Worm (Caenorhabditis elegans) whole organism, L4 larva: ENCODE data around the gene cyp-34A5.

Source experiments
- D1046.2 ChIP-seq: fragments of 200-800 bp; sonication (Bioruptor generic); IDR thresholded peaks from 2 replicates; pipeline ENCODE4 v1.3.6; 2022; ENCODE audit warnings: missing genetic modification characterization, missing compliant biosample characterization
- F49E8.2 ChIP-seq: sonication (generic microtip); optimal IDR thresholded peaks from 2 replicates; lab custom pipeline; 2016; ENCODE audit warnings: missing compliant biosample characterization, mild to moderate bottlenecking, missing genetic modification characterization, borderline replicate concordance
- T20F7.1 ChIP-seq: fragments of 200-800 bp; sonication (Bioruptor generic); optimal IDR thresholded peaks from 2 replicates; lab custom pipeline; 2018; ENCODE audit warnings: mild to moderate bottlenecking, missing genetic modification characterization, missing compliant biosample characterization
- Y105C5A.15 ChIP-seq: fragments of 200-800 bp; sonication (Bioruptor generic); IDR thresholded peaks from 2 replicates; pipeline ENCODE4 v1.3.6; 2022; ENCODE audit warnings: missing genetic modification characterization, missing compliant biosample characterization
- Y5F2A.4 ChIP-seq: fragments of 200-800 bp; sonication (Bioruptor generic); optimal IDR thresholded peaks from 2 replicates; lab custom pipeline; 2018; ENCODE audit warnings: mild to moderate bottlenecking, missing genetic modification characterization, missing compliant biosample characterization
- ZK337.2 ChIP-seq: fragments of 200-800 bp; sonication (Bioruptor generic); IDR thresholded peaks from 2 replicates; pipeline ENCODE4 v1.3.6; 2022; ENCODE audit warnings: missing genetic modification reagents, missing genetic modification characterization, missing compliant biosample characterization
- aha-1 ChIP-seq: fragments of 150-350 bp; peaks from one replicate; lab custom pipeline; 2014; ENCODE audit warnings: missing biosample characterization, missing genetic modification characterization
- aly-2 ChIP-seq: sonication (generic microtip); optimal IDR thresholded peaks from 2 replicates; lab custom pipeline; 2018; ENCODE audit warnings: missing biosample characterization, missing genetic modification characterization
- ceh-20 ChIP-seq: fragments of 200-800 bp; sonication (Bioruptor generic); IDR thresholded peaks from 2 replicates; pipeline ENCODE4 v1.3.6; 2022; ENCODE audit warnings: missing genetic modification reagents, missing genetic modification characterization, missing compliant biosample characterization
- ceh-28 ChIP-seq: fragments of 150-350 bp; optimal IDR thresholded peaks from 2 replicates; lab custom pipeline; 2014; ENCODE audit warnings: missing biosample characterization, missing genetic modification reagents, missing genetic modification characterization
- ceh-82 ChIP-seq: sonication (generic microtip); optimal IDR thresholded peaks from 2 replicates; lab custom pipeline; 2017; ENCODE audit warnings: missing biosample characterization, missing genetic modification characterization
- daf-12 ChIP-seq: fragments of 150-350 bp; optimal IDR thresholded peaks from 2 replicates; lab custom pipeline; 2014; ENCODE audit warnings: missing biosample characterization, missing genetic modification reagents, missing genetic modification characterization
- dmd-6 ChIP-seq: fragments of 200-800 bp; sonication (Bioruptor generic); IDR thresholded peaks from 2 replicates; pipeline ENCODE4 v1.3.6; 2022; ENCODE audit warnings: missing genetic modification reagents, missing genetic modification characterization, missing compliant biosample characterization
- fkh-10 ChIP-seq: fragments of 150-350 bp; optimal IDR thresholded peaks from 2 replicates; lab custom pipeline; 2014; ENCODE audit warnings: missing biosample characterization, missing genetic modification reagents, missing genetic modification characterization
- hlh-11 ChIP-seq: fragments of 200-800 bp; sonication (Bioruptor generic); optimal IDR thresholded peaks from 2 replicates; lab custom pipeline; 2018; ENCODE audit warnings: mild to moderate bottlenecking, missing genetic modification characterization, missing compliant biosample characterization
- jun-1 ChIP-seq: fragments of 150-350 bp; optimal IDR thresholded peaks from 2 replicates; lab custom pipeline; 2014; ENCODE audit warnings: missing biosample characterization, missing genetic modification reagents, missing genetic modification characterization
- lin-1 ChIP-seq: fragments of 200-800 bp; sonication (Bioruptor generic); IDR thresholded peaks from 2 replicates; pipeline ENCODE4 v1.3.6; 2022; ENCODE audit warnings: missing genetic modification reagents, missing genetic modification characterization, missing compliant biosample characterization
- lin-13 ChIP-seq: fragments of 150-350 bp; optimal IDR thresholded peaks from 2 replicates; lab custom pipeline; 2014; ENCODE audit warnings: missing biosample characterization, missing genetic modification reagents, missing genetic modification characterization
- lsy-2 ChIP-seq, 2 experiments: fragments of 150-350 bp in 1 of 2; sonication (generic microtip) in 1 of 2; optimal IDR thresholded peaks; 2 replicates each; lab custom pipeline; 2014 to 2017; ENCODE audit warnings: missing biosample characterization in 2 of 2, missing genetic modification characterization in 2 of 2
- madf-5 ChIP-seq, 2 experiments: fragments of 200-800 bp; sonication (Bioruptor generic); IDR thresholded peaks; 2 replicates each; pipeline ENCODE4 v1.3.6; 2022; ENCODE audit warnings: missing compliant biosample characterization in 2 of 2, missing genetic modification characterization in 2 of 2
- mdl-1 ChIP-seq, 2 experiments: fragments of 150-350 bp in 1 of 2; sonication (generic microtip) in 1 of 2; optimal IDR thresholded peaks; 2 replicates each; lab custom pipeline; 2014 to 2017; ENCODE audit warnings: missing biosample characterization in 2 of 2, missing genetic modification characterization in 2 of 2
- mdt-29 ChIP-seq: fragments of 200-800 bp; sonication (Bioruptor generic); IDR thresholded peaks from 2 replicates; pipeline ENCODE4 v1.3.6; 2022; ENCODE audit warnings: missing genetic modification reagents, missing genetic modification characterization, missing compliant biosample characterization
- nhr-25 ChIP-seq: sonication (generic microtip); optimal IDR thresholded peaks from 2 replicates; lab custom pipeline; 2017; ENCODE audit warnings: missing genetic modification characterization, mild to moderate bottlenecking, missing compliant biosample characterization, antibody characterized with exemption, moderate library complexity, borderline replicate concordance; ENCODE audit not compliant: insufficient read depth
- nhr-28 ChIP-seq: fragments of 150-350 bp; optimal IDR thresholded peaks from 2 replicates; lab custom pipeline; 2014; ENCODE audit warnings: missing biosample characterization, missing genetic modification characterization
- nhr-6 ChIP-seq: fragments of 150-350 bp; optimal IDR thresholded peaks from 2 replicates; lab custom pipeline; 2014; ENCODE audit warnings: missing biosample characterization, missing genetic modification characterization
- php-3 ChIP-seq: fragments of 200-800 bp; sonication (Bioruptor generic); IDR thresholded peaks from 2 replicates; pipeline ENCODE4 v1.3.6; 2022; ENCODE audit warnings: missing genetic modification reagents, missing genetic modification characterization, missing compliant biosample characterization
- set-16 ChIP-seq: fragments of 200-800 bp; sonication (Bioruptor generic); IDR thresholded peaks from 2 replicates; pipeline ENCODE4 v1.3.6; 2022; ENCODE audit warnings: missing genetic modification reagents, missing genetic modification characterization, missing compliant biosample characterization
- snpc-4 ChIP-seq: fragments of 150-350 bp; optimal IDR thresholded peaks from 2 replicates; lab custom pipeline; 2014; ENCODE audit warnings: missing biosample characterization, missing genetic modification characterization
- tra-1 ChIP-seq: fragments of 200-800 bp; sonication (Bioruptor generic); IDR thresholded peaks from 2 replicates; pipeline ENCODE4 v1.3.6; 2022; ENCODE audit warnings: missing genetic modification reagents, missing genetic modification characterization, missing compliant biosample characterization
- zag-1 ChIP-seq: fragments of 150-350 bp; optimal IDR thresholded peaks from 2 replicates; lab custom pipeline; 2014; ENCODE audit warnings: missing biosample characterization, missing genetic modification characterization
- ztf-11 ChIP-seq: fragments of 150-350 bp; optimal IDR thresholded peaks from 2 replicates; lab custom pipeline; 2014; ENCODE audit warnings: missing biosample characterization, missing genetic modification characterization

Gene cyp-34A5

DNA sequence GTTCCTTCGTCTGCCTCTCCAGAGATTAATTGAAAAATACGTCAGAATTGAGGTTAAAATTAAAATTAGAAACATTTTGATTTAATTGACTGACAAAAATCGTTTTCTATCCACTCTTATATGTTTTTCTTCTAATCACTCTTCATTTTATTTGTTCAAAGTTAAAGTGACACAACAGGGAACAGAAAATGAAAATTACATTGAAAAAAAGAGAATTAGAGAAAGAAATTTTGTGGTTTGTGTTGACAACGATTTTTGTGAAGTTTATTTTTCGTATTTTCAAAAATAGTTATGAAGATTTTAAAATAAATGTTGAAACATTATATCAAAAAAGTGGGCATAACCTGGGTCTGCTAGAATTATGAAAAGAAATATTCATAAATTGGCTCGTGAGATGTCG, at the start of gene cyp-34A5:
cyp-34A5 (minus strand) TSS at position 101 of the 400 bp plus-strand sequence.
- TF ChIP-seq nhr-28 (tag; lab: Kevin White, UChicago) (peak; percentile 49), ceh-82 (tag; lab: Kevin White, UChicago) (no peak), tra-1 (no peak)

- TF ChIP-seq aha-1 (tag; lab: Kevin White, UChicago) (peak; percentile 25), madf-5 (GFP tag; IDR thresholded peaks at IDR 0.05; lab: Robert Waterston, UW) (no peak), lin-13 (GFP tag; lab: Kevin White, UChicago) (no peak)
These were observed 47.7 kb upstream of the cyp-34A5 start, which contains the start of gene srh-8 for ce11 chrV:4005219-4005618. TSS of gene srh-8 (plus strand) at chrV:4005519.

- no peak for TF ChIP-seq D1046.2 (GFP tag; lab: Robert Waterston, UW)
- TF ChIP-seq set-16 (GFP tag; lab: Robert Waterston, UW): no peak
- no peak for TF ChIP-seq ZK337.2 (GFP tag; lab: Robert Waterston, UW)
- no peak for TF ChIP-seq Y105C5A.15
- TF ChIP-seq lin-1 (GFP tag; lab: Robert Waterston, UW): no peak
- TF ChIP-seq mdl-1 (tag; optimal IDR thresholded peaks at IDR 0.05; lab: Kevin White, UChicago): no peak
- TF ChIP-seq F49E8.2 (tag; lab: Kevin White, UChicago): no peak
- TF ChIP-seq ceh-20 (GFP tag; lab: Robert Waterston, UW): no peak
These were observed 47.1 kb upstream of the cyp-34A5 start for ce11 chrV:4004577-4004976.

DNA sequence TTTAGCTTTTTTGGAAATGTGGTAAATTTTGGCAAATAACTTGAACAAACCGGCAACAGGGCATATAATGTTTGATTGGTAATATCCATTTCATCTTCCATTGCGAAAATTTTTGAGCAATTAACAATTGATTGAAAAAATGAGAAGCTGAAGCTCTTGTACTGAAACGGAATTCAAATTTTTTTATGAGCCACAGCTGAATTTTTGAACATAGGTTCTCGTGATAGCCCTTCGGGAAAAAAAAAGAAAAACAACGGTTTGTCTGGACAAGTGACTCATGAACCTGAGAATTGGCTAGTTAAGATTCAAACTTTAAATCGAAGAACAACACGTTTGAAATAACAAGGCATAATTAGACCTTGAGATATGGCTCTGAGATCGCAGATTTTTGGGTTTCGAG, 38.3 kb upstream of the cyp-34A5 start, which contains the start of gene srx-62:
srx-62 (minus strand) TSS at position 101 of the 400 bp plus-strand sequence.
- TF ChIP-seq nhr-25 (tag; lab: Kevin White, UChicago) (no peak), snpc-4 (tag; lab: Kevin White, UChicago) (no peak), Y5F2A.4 (no peak), dmd-6 (no peak), zag-1 (tag; lab: Kevin White, UChicago) (no peak), daf-12 (no peak), ZK337.2 (GFP tag; lab: Robert Waterston, UW) (no peak), ceh-28 (no peak)

DNA sequence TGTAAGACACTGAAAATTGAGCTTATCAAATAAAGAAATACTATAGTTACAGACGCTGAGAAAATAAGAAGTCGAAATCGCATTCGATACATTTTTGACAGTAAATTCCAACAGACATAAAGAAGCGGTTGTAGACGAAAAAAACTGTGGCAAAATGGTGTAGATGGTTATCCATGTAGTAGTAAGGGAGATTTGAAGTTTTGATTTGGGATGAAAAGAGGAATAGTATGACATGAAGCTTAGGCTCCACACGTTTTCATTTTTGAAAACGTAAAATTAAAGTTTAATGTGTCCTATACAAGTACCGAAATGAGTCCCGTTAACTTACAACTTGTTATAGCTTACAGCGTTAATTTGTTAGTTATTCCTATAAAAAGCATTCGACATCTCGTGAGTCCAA, 36.5 kb upstream of the cyp-34A5 start, which contains the start of gene K09D9.9:
K09D9.9 (minus strand) TSS at position 101 of the 400 bp plus-strand sequence.
- no peak for TF ChIP-seq lsy-2 (tag; optimal IDR thresholded peaks at IDR 0.05; lab: Kevin White, UChicago)
- TF ChIP-seq hlh-11 (tag; lab: Kevin White, UChicago): no peak
- no peak for TF ChIP-seq aly-2 (tag; lab: Kevin White, UChicago)
- TF ChIP-seq jun-1 (tag; lab: Kevin White, UChicago): no peak
- TF ChIP-seq, all 104 proteins: peak for 0

ce11 chrV:3992334-3992733, 34.8 kb upstream of the cyp-34A5 start:
- TF ChIP-seq T20F7.1 (GFP tag; lab: Kevin White, UChicago): peak; percentile 1
- no peak for TF ChIP-seq fkh-10 (GFP tag; lab: Kevin White, UChicago)
- TF ChIP-seq ztf-11 (tag; lab: Kevin White, UChicago): no peak
- TF ChIP-seq nhr-6 (tag; lab: Kevin White, UChicago): no peak
- no peak for TF ChIP-seq mdt-29 (GFP tag; lab: Robert Waterston, UW)
- TF ChIP-seq php-3: no peak
- peak; percentile 63 for TF ChIP-seq aha-1 (tag; lab: Kevin White, UChicago)
